Worm (Caenorhabditis elegans) whole organism, dauer: ENCODE measurements around the gene T07H8.11.

Experiments used
- unc-62 ChIP-seq: sonication (generic microtip); optimal IDR thresholded peaks from 2 replicates; lab custom pipeline; 2017; ENCODE audit warnings: missing biosample characterization, missing genetic modification reagents, missing genetic modification characterization

The T07H8.11 gene

DNA sequence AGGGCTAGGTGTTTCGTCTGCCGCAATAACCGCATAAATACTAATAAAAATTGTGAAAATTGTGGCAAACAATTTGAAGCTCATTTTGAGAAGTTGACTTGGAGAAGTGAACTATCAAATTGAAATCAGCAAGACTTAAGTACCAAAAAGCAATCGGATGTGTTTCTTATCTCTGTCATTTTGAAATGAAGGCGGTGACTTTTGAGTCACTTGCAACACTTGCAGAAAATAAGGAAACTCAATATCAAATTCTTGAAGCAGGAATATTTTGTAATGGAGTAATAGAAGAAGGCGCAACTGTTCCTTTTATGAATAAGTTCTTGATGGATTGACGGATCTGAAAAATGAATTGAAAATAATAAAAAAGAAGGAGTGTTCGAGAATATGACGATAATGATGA, at the start of gene T07H8.11:
Gene T07H8.11, minus strand, starts transcription at position 101 of the 400 bp plus-strand sequence.
- TF ChIP-seq unc-62 (GFP tag; lab: Kevin White, UChicago): no peak

DNA sequence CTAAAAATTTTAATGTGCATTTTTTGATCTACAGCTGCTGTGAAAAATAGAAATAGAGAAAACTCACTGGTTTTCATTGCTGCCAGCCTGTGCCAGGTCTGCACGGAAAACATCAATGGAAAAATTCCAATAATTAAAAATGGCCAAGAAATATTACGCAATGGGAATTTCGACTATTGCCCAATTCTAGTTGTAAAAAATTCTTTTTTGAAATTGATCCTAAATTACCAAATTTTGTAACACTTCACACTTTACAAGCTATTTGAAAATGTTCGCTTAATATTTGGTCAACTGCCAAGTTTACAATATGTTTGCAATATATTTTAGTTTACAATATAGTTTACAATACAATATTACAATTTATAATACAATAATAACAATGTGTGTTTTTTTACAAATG, 49.5 kb upstream of the T07H8.11 start:
- TF ChIP-seq unc-62 (GFP tag; lab: Kevin White, UChicago): no peak

DNA sequence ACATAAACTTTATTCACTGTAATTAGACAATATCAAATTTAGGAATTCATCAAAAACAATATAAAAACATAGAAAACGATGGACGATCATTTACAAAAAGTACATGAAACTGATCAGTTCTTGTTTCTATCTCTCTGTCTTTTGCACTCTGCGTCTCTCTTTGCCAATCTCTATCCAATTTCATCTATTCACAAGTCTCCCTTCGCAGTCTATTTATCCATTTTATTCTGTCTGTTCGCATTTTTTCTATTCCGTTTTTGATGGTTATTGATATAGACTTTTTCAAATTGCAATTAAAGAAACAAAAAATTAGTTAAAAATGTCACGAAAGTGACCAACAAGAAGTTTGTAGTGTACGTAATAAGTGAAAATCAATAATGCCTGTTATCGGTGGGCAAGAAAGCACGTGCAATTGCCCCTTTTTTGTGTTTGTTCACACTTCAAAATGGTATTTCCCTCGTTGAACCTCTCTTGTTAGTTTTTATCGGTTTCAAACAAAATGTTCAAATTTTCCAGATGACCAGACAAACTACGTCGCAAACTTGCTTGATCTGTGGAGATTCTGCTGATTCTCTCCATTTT, 47.2 kb upstream of the T07H8.11 start, which contains the start of gene nhr-42:
Gene nhr-42, plus strand, starts transcription at position 517 of the 582 bp plus-strand sequence.
- TF ChIP-seq unc-62 (GFP tag; lab: Kevin White, UChicago): no peak

DNA sequence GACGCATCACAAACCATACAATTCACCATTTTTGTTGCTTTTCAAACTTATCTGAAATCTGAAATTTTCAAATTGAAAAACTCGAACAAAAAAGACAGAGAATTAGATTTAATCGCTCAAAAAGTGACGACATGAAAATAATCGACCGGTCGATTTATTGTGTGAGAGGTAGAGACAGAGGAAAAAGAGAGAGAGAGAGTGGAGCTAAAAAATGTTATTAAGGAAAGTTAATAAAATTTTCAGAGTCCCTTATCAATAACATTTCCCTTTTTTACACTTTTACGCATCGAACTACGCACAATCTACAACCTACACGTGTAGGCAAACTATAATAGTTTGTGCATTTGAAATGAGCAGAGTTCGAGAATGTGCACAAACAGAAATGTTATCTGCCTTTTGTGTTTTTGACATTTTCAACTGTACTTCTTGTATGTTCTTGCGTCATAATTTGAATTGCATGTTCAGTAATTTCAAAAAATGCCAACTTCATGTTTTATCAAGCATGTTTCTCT, 45.9 kb upstream of the T07H8.11 start, which contains the start of gene nhr-107:
Gene nhr-107, minus strand, starts transcription at position 51 of the 512 bp plus-strand sequence.
- TF ChIP-seq unc-62 (GFP tag; lab: Kevin White, UChicago): no peak

DNA sequence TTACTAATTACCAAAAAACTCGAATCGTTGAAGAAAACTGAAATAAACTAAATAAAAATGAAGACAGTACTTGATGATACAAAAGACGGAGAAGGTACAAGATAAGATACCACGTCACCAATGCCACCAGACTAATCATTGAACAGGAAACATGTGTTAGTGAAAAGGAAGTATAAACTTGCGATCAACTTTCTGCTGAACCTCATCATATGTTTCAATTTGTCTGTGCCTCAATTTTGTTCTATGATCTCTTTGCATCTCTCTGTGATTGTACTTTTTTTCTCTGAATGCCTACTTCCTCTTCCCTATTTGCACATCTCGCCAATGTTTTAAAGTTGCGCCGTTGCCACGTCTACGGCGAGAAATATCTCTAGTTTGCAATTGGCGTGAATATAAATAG, 42.8 kb upstream of the T07H8.11 start:
- no peak for TF ChIP-seq unc-62 (GFP tag; lab: Kevin White, UChicago)

ce11 chrV:6991771-6992170, 40.6 kb upstream of the T07H8.11 start, which contains the start of gene nhr-162:
Gene nhr-162, minus strand, starts transcription at chrV:6991871.
- no peak for TF ChIP-seq unc-62 (GFP tag; lab: Kevin White, UChicago)

DNA sequence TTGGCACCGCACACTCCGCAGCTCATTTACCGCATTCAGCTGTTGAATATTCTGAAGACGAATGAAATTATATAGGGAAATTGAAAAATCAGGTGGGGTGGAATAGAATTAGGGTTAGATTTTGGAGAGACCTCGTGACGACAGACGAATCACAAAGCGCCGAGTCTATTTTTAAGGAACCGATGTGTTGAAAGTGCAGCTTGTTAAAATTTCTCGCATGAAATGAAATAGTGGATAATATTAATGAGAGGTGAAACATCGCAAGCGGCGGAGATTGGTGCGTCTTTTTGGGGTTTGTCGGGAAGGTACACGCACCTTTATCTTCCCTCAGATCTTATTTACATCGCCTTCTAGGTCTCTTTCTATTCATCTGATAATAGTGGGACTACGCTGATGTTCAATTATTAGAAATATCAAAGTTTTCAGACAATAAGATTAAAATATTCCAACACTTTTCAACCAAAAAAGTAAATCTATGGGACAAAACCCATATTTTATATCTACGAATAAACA, 38.5 kb upstream of the T07H8.11 start, which contains the start of gene nhr-140:
Gene nhr-140, minus strand, starts transcription at position 51 of the 513 bp plus-strand sequence.
- TF ChIP-seq unc-62 (GFP tag; lab: Kevin White, UChicago): no peak

DNA sequence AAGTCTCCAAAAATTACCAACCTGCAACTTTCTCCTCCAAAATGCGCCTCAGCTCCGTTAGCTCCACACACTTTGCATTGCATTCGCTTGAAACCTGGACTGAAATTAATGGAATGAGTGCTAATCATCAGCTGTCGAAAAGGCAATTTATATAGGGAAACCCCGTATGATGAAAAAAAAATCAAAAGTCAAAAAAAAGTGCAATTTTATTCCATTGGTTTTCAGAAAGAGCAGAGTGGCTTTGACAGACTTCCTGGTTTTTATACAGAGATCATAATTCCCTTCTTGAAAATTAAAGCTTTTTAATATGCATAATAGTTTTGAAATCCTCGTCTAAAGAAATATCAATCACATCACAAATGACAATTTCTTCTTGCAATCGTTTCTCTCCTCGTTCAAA, 36.5 kb upstream of the T07H8.11 start, which contains the start of gene nhr-139:
Gene nhr-139, minus strand, starts transcription at position 101 of the 400 bp plus-strand sequence.
- no peak for TF ChIP-seq unc-62 (GFP tag; lab: Kevin White, UChicago)

DNA sequence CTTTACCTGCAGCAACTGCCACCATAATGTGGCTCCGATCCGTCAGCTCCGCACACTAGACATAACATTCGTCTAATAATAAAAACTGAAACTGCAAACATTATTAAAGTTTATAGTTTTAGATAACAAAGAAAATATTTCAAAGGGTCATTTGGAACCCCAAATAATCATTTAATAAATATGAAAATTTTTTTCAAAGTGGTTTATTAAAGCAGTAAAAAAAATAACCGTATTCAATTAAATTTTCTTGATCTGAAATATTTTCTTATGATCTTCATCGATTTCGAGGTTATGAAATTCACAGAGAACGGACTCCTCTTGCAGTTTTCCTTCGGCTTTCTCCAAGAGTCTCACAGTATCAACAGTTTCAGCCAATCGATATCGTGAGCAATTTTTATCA, 34.7 kb upstream of the T07H8.11 start, which contains the start of gene nhr-163:
Gene nhr-163, minus strand, starts transcription at position 101 of the 400 bp plus-strand sequence.
- TF ChIP-seq unc-62 (GFP tag; lab: Kevin White, UChicago): no peak

ce11 chrV:6982813-6983212, 31.6 kb upstream of the T07H8.11 start, which contains the start of gene nhr-161:
Gene nhr-161, minus strand, starts transcription at chrV:6982913.
- TF ChIP-seq unc-62 (GFP tag; lab: Kevin White, UChicago): no peak

ce11 chrV:6979019-6979418, 27.8 kb upstream of the T07H8.11 start, which contains the start of gene sre-12:
Gene sre-12, minus strand, starts transcription at chrV:6979119.
- TF ChIP-seq unc-62 (GFP tag; lab: Kevin White, UChicago): no peak

- no peak for TF ChIP-seq unc-62 (GFP tag; lab: Kevin White, UChicago)
Measured at ce11 chrV:6976047-6976446, 24.8 kb upstream of the T07H8.11 start, which contains the start of gene srx-16. Gene srx-16, plus strand, starts transcription at chrV:6976347.

DNA sequence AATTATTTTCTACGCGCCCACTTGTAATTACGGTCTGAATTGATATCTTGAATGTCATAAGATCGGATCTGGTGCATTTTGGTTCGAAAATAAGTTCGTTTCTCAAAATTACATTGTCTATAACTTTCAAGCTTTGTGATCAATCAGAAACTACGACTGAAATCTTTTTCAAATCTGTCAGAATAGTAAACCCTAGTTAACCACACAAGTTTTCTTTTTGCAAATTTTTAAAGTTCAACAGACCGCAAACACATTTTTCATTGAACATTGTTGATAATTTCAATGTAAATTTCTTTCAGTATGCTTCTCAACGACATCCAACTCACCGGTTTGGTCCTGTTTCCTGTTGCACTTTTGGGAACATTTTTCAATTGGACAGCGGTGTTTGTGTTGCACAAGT, 20.4 kb upstream of the T07H8.11 start, which contains the start of gene srx-59:
Gene srx-59, plus strand, starts transcription at position 301 of the 400 bp plus-strand sequence.
- TF ChIP-seq unc-62 (GFP tag; lab: Kevin White, UChicago): no peak

ce11 chrV:6969950-6970532, 18.8 kb upstream of the T07H8.11 start, which contains the start of gene ptr-15:
Gene ptr-15, minus strand, starts transcription at chrV:6970000.
- no peak for TF ChIP-seq unc-62 (GFP tag; lab: Kevin White, UChicago)

DNA sequence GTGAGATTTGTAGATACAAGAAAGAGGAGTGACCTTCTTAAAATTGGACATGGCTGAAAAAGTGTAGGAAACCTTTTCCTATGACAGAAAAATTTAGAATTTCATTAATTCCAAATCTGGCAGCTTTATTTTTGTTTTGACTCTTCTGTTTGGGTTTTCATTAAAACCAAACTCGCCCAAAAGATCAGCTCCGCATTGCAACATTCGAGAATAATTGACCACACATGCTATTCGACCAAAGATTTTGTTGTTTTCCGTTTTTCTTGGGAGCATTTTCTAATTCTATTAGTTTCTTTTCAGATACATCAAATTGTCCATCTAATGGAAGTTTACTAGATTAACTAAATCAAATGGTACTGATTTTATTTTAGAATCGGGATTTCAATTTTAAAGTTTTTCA, 5.0 kb upstream of the T07H8.11 start, which contains the start of gene mec-1:
Gene mec-1, plus strand, starts transcription at position 301 of the 400 bp plus-strand sequence.
- TF ChIP-seq unc-62 (GFP tag; lab: Kevin White, UChicago): no peak

ce11 chrV:6953797-6954196, 2.6 kb upstream of the T07H8.11 start, which contains the start of gene srg-31:
Gene srg-31, minus strand, starts transcription at chrV:6953897.
- no peak for TF ChIP-seq unc-62 (GFP tag; lab: Kevin White, UChicago)
